Fruit fly (Drosophila melanogaster) whole organism, embryonic: ENCODE data around the gene ClpP.

Source experiments
- ATbp ChIP-seq: fragments of 200-800 bp; sonication (Bioruptor generic); optimal IDR thresholded peaks from 2 replicates; lab custom pipeline; 2017; ENCODE audit warnings: missing biosample characterization, mild to moderate bottlenecking, missing genetic modification characterization, missing genetic modification reagents
- Asciz ChIP-seq: fragments of 200-800 bp; sonication (Bioruptor generic); optimal IDR thresholded peaks from 2 replicates; lab custom pipeline; 2017; ENCODE audit warnings: missing biosample characterization, mild to moderate bottlenecking, missing genetic modification characterization, missing genetic modification reagents
- Atf3 ChIP-seq: fragments of 200-800 bp; sonication (Bioruptor generic); optimal IDR thresholded peaks from 3 replicates; lab custom pipeline; 2016; ENCODE audit warnings: missing biosample characterization, missing genetic modification characterization
- B-H2 ChIP-seq: fragments of 200-800 bp; sonication (Bioruptor generic); optimal IDR thresholded peaks from 2 replicates; lab custom pipeline; 2018; ENCODE audit warnings: missing biosample characterization, mild to moderate bottlenecking, missing genetic modification characterization
- CG11085 ChIP-seq: fragments of 200-800 bp; sonication (Bioruptor generic); IDR thresholded peaks from 2 replicates; pipeline ENCODE4 v1.3.6; 2022; ENCODE audit warnings: missing biosample characterization, missing genetic modification characterization
- CG12942 ChIP-seq: fragments of 200-800 bp; sonication (Bioruptor generic); optimal IDR thresholded peaks from 3 replicates; lab custom pipeline; 2016; ENCODE audit warnings: missing biosample characterization, missing genetic modification characterization
- CG14710 ChIP-seq: fragments of 200-800 bp; sonication (Bioruptor generic); optimal IDR thresholded peaks from 3 replicates; lab custom pipeline; 2019; ENCODE audit warnings: missing biosample characterization, mild to moderate bottlenecking, missing genetic modification characterization, moderate library complexity
- CG15479 ChIP-seq: fragments of 200-800 bp; sonication (Bioruptor generic); optimal IDR thresholded peaks from 3 replicates; lab custom pipeline; 2019; ENCODE audit warnings: missing biosample characterization, mild to moderate bottlenecking, missing genetic modification characterization, moderate library complexity
- CG17568 ChIP-seq: fragments of 200-800 bp; sonication (Bioruptor generic); optimal IDR thresholded peaks from 2 replicates; lab custom pipeline; 2018; ENCODE audit warnings: missing biosample characterization, mild to moderate bottlenecking, missing genetic modification characterization, moderate library complexity
- CG17829 ChIP-seq: fragments of 200-800 bp; optimal IDR thresholded peaks from 2 replicates; lab custom pipeline; 2019; ENCODE audit warnings: missing biosample characterization, mild to moderate bottlenecking, missing genetic modification characterization, moderate library complexity
- CG18764 ChIP-seq: fragments of 200-800 bp; sonication (Bioruptor generic); optimal IDR thresholded peaks from 3 replicates; lab custom pipeline; 2016; ENCODE audit warnings: missing biosample characterization, missing genetic modification characterization
- CG2120 ChIP-seq: fragments of 200-800 bp; sonication (Bioruptor generic); optimal IDR thresholded peaks from 3 replicates; lab custom pipeline; 2016; ENCODE audit warnings: missing biosample characterization, missing genetic modification characterization
- CG2129 ChIP-seq: fragments of 200-800 bp; sonication (Bioruptor generic); IDR thresholded peaks from 2 replicates; pipeline ENCODE4 v1.3.6; 2022; ENCODE audit warnings: missing biosample characterization, missing genetic modification characterization; ENCODE audit not compliant: partially characterized antibody
- CG2678 ChIP-seq: fragments of 200-800 bp; sonication (Bioruptor generic); optimal IDR thresholded peaks from 3 replicates; lab custom pipeline; 2019; ENCODE audit warnings: missing biosample characterization, mild to moderate bottlenecking, missing genetic modification characterization, moderate library complexity
- CG3163 ChIP-seq: fragments of 200-800 bp; sonication (Bioruptor generic); optimal IDR thresholded peaks from 3 replicates; lab custom pipeline; 2016; ENCODE audit warnings: missing biosample characterization, missing genetic modification characterization
- CG3281 ChIP-seq: fragments of 200-800 bp; sonication (Bioruptor generic); optimal IDR thresholded peaks from 3 replicates; lab custom pipeline; 2017; ENCODE audit warnings: missing biosample characterization, mild to moderate bottlenecking, missing genetic modification characterization
- CG7271 ChIP-seq: fragments of 200-800 bp; sonication (Bioruptor generic); optimal IDR thresholded peaks from 2 replicates; lab custom pipeline; 2018; ENCODE audit warnings: missing biosample characterization, mild to moderate bottlenecking, missing genetic modification characterization, moderate library complexity
- CG7357 ChIP-seq: fragments of 200-800 bp; sonication (Bioruptor generic); IDR thresholded peaks from 3 replicates; pipeline ENCODE4 v1.3.6; 2022; ENCODE audit warnings: missing biosample characterization, missing genetic modification characterization
- CG7839 ChIP-seq: fragments of 200-800 bp; sonication (Bioruptor generic); optimal IDR thresholded peaks from 3 replicates; lab custom pipeline; 2018; ENCODE audit warnings: missing biosample characterization, mild to moderate bottlenecking, missing genetic modification characterization, moderate library complexity
- CG9727 ChIP-seq: fragments of 200-800 bp; sonication (Bioruptor generic); optimal IDR thresholded peaks from 3 replicates; lab custom pipeline; 2017; ENCODE audit warnings: missing biosample characterization, mild to moderate bottlenecking, missing genetic modification characterization
- CoRest ChIP-seq: fragments of 200-800 bp; sonication (Bioruptor generic); optimal IDR thresholded peaks from 3 replicates; lab custom pipeline; 2018; ENCODE audit warnings: missing biosample characterization, mild to moderate bottlenecking, missing genetic modification characterization, moderate library complexity
- Dll ChIP-seq: fragments of 200-800 bp; sonication (Bioruptor generic); IDR thresholded peaks from 4 replicates; pipeline ENCODE4 v1.3.6; 2022; ENCODE audit warnings: missing biosample characterization, missing genetic modification characterization; ENCODE audit not compliant: partially characterized antibody
- H2.0 ChIP-seq: fragments of 200-800 bp; sonication (Bioruptor generic); IDR thresholded peaks from 2 replicates; pipeline ENCODE4 v1.3.6; 2022; ENCODE audit warnings: missing biosample characterization, missing genetic modification characterization
- Hmx ChIP-seq: fragments of 200-800 bp; sonication (Bioruptor generic); optimal IDR thresholded peaks from 2 replicates; lab custom pipeline; 2016; ENCODE audit warnings: missing biosample characterization, missing genetic modification characterization
- Mad ChIP-seq: fragments of 200-800 bp; sonication (Bioruptor generic); optimal IDR thresholded peaks from 2 replicates; lab custom pipeline; 2016; ENCODE audit warnings: missing biosample characterization, missing genetic modification characterization
- Optix ChIP-seq: fragments of 200-800 bp; sonication (Bioruptor generic); IDR thresholded peaks from 3 replicates; pipeline ENCODE4 v1.3.6; 2022; ENCODE audit warnings: missing biosample characterization, missing genetic modification characterization
- bigmax ChIP-seq: fragments of 200-800 bp; sonication (Bioruptor generic); optimal IDR thresholded peaks from 2 replicates; lab custom pipeline; 2018; ENCODE audit warnings: missing biosample characterization, mild to moderate bottlenecking, missing genetic modification characterization
- bowl ChIP-seq: fragments of 200-800 bp; sonication (Bioruptor generic); IDR thresholded peaks from 2 replicates; pipeline ENCODE4 v1.3.6; 2022; ENCODE audit warnings: missing biosample characterization, missing genetic modification characterization
- chm ChIP-seq: fragments of 200-800 bp; sonication (Bioruptor generic); IDR thresholded peaks from 2 replicates; pipeline ENCODE4 v1.3.6; 2022; ENCODE audit warnings: missing biosample characterization, missing genetic modification characterization
- croc ChIP-seq: fragments of 200-800 bp; sonication (Bioruptor generic); conservative IDR thresholded peaks from 3 replicates; pipeline ENCODE4 v1.3.6; 2022; ENCODE audit warnings: missing biosample characterization, missing genetic modification characterization
- dimm ChIP-seq: fragments of 200-800 bp; sonication (Bioruptor generic); IDR thresholded peaks from 2 replicates; pipeline ENCODE4 v1.3.6; 2022; ENCODE audit warnings: missing biosample characterization, missing genetic modification characterization
- disco-r ChIP-seq: fragments of 200-800 bp; sonication (Bioruptor generic); optimal IDR thresholded peaks from 2 replicates; lab custom pipeline; 2016; ENCODE audit warnings: missing biosample characterization, missing genetic modification characterization
- dpn ChIP-seq, 2 experiments: fragments of 200-800 bp; sonication (Bioruptor generic); optimal IDR thresholded peaks; 3 replicates each; lab custom pipeline; 2016; ENCODE audit warnings: missing biosample characterization in 2 of 2, missing genetic modification characterization in 2 of 2
- fd3F ChIP-seq: fragments of 200-800 bp; sonication (Bioruptor generic); optimal IDR thresholded peaks from 2 replicates; lab custom pipeline; 2018; ENCODE audit warnings: missing biosample characterization, mild to moderate bottlenecking, missing genetic modification characterization, moderate library complexity
- fd96Cb ChIP-seq: fragments of 200-800 bp; sonication (Bioruptor generic); optimal IDR thresholded peaks from 2 replicates; lab custom pipeline; 2018; ENCODE audit warnings: missing biosample characterization, mild to moderate bottlenecking, missing genetic modification characterization, moderate library complexity
- grau ChIP-seq: fragments of 200-800 bp; optimal IDR thresholded peaks from 3 replicates; lab custom pipeline; 2019; ENCODE audit warnings: missing biosample characterization, mild to moderate bottlenecking, missing genetic modification characterization, moderate library complexity
- p53 ChIP-seq: fragments of 200-800 bp; sonication (Bioruptor generic); optimal IDR thresholded peaks from 2 replicates; lab custom pipeline; 2016; ENCODE audit warnings: missing biosample characterization, missing genetic modification characterization
- pan ChIP-seq, 4 experiments: fragments of >200 bp in 3 of 4; fragments of 200-800 bp in 1 of 4; sonication (Bioruptor generic) in 1 of 4; optimal IDR thresholded peaks in 3 of 4; IDR thresholded peaks in 1 of 4; 2 replicates each; pipeline versions ENCODE4 v1.3.6 to Lab custom; 2017 to 2022; ENCODE audit warnings: missing biosample characterization in 2 of 4, missing genetic modification characterization in 2 of 4, mixed read lengths in 1 of 4
- psq ChIP-seq: fragments of 200-800 bp; sonication (Bioruptor generic); optimal IDR thresholded peaks from 2 replicates; lab custom pipeline; 2017; ENCODE audit warnings: missing biosample characterization, missing genetic modification characterization
- ranshi ChIP-seq: fragments of 200-800 bp; sonication (Bioruptor generic); IDR thresholded peaks from 2 replicates; pipeline ENCODE4 v1.3.6; 2022; ENCODE audit warnings: missing biosample characterization, missing genetic modification characterization
- sens ChIP-seq: fragments of 200-800 bp; sonication (Bioruptor generic); peaks from one replicate; lab custom pipeline; 2016; ENCODE audit warnings: missing biosample characterization, missing genetic modification characterization
- slbo ChIP-seq: fragments of 200-800 bp; sonication (Bioruptor generic); IDR thresholded peaks from 2 replicates; pipeline ENCODE4 v1.3.6; 2022; ENCODE audit warnings: missing biosample characterization, missing genetic modification characterization
- sna ChIP-seq: fragments of 200-800 bp; sonication (Bioruptor generic); IDR thresholded peaks from 2 replicates; pipeline ENCODE4 v1.3.6; 2022; ENCODE audit warnings: missing biosample characterization, missing genetic modification characterization; ENCODE audit not compliant: partially characterized antibody
- tap ChIP-seq: fragments of 200-800 bp; optimal IDR thresholded peaks from 3 replicates; lab custom pipeline; 2019; ENCODE audit warnings: missing biosample characterization, mild to moderate bottlenecking, missing genetic modification characterization, moderate library complexity
- ttk ChIP-seq: fragments of 200-800 bp; sonication (Bioruptor generic); IDR thresholded peaks from 2 replicates; pipeline ENCODE4 v2.1.2; 2022; ENCODE audit warnings: missing biosample characterization, missing genetic modification characterization
- usp ChIP-seq: fragments of >200 bp; optimal IDR thresholded peaks from 2 replicates; lab custom pipeline; 2017; ENCODE audit warnings: missing biosample characterization, missing genetic modification characterization
- wor ChIP-seq: fragments of 200-800 bp; sonication (Bioruptor generic); IDR thresholded peaks from 2 replicates; pipeline ENCODE4 v1.3.6; 2022; ENCODE audit warnings: missing biosample characterization, missing genetic modification characterization
- zfh1 ChIP-seq: fragments of 200-800 bp; sonication (Bioruptor generic); IDR thresholded peaks from 3 replicates; pipeline ENCODE4 v1.3.6; 2022; ENCODE audit warnings: missing biosample characterization, missing genetic modification characterization

ClpP gene

DNA sequence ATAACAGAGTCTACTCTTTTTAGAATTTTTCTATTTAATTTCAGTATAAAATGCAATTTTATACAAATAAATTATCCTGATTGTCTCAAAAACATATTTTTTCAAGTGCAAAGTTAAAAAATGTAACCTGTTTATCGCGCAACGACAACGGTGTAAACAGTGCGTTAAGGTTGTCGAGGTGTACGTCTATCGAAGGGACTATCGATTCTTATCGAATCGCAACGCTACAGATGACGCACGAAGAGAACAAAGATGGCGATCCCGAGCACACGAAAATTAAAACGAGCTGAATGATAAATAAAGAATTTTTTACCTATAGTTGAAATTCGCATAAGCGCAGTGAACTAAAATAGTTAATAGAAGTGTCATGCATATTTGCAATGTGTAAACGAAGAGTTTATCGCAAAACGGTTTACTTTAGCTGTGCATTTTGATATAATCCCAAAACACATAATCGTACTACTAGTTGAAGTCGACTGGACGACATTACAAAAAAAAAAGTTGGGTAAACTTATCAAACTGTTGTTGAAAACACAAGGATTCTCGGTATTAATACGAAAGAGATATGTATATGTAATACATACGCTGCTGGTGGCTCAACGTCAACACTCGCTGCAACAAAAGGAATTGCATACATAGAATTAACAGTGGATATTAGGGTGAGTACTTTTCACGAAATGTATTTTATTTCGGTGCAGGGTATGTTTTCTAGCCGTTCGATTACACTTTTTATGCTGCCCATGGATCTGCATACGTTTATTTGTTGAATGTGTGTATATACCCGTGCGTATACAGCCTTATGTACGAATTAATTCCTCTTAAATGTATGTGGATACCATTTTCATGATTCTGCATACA is 31.5 kb downstream of the ClpP start, which contains the start of gene da (continued):
- TF ChIP-seq CG7271 (peak; percentile 3), sens (GFP tag; lab: Kevin White, UChicago) (peak; percentile 94), CG15479 (GFP tag; lab: Kevin White, UChicago) (peak; percentile 81), CG7839 (tag; lab: Kevin White, UChicago) (peak; percentile 61), ranshi (GFP tag; lab: Robert Waterston, UW) (0 out of 2 replicates have a peak, but pooled peaks have one; percentile 17), bigmax (peak; percentile 32), CG18764 (GFP tag; lab: Kevin White, UChicago) (peak; percentile 33), dpn (GFP tag; optimal IDR thresholded peaks at IDR 0.05; lab: Kevin White, UChicago) (peak; percentile 63 to 69), CG7357 (peak; percentile 97), slbo (GFP tag; lab: Robert Waterston, UW) (peak; percentile 74), H2.0 (GFP tag; lab: Robert Waterston, UW) (peak; percentile 60), pan (optimal IDR thresholded peaks at IDR 0.05; lab: Kevin White, UChicago) (no peak), pan (GFP tag; optimal IDR thresholded peaks at IDR 0.05 in 1 of 2, IDR thresholded peaks at IDR 0.05 in 1 of 2) (peak in 1 of 2 experiments; percentile 61), p53 (GFP tag; lab: Kevin White, UChicago) (peak; percentile 12), CG14710 (tag; lab: Kevin White, UChicago) (peak; percentile 74), CG9727 (GFP tag; lab: Kevin White, UChicago) (peak; percentile 40), wor (GFP tag; lab: Robert Waterston, UW) (no peak), sna (GFP tag; lab: Robert Waterston, UW) (no peak), tap (peak; percentile 60), B-H2 (GFP tag; lab: Kevin White, UChicago) (peak; percentile 54), ATbp (GFP tag; lab: Kevin White, UChicago) (no peak), CoRest (tag; lab: Kevin White, UChicago) (peak; percentile 73), dimm (GFP tag; lab: Robert Waterston, UW) (no peak), CG2129 (GFP tag; lab: Robert Waterston, UW) (no peak), CG11085 (GFP tag; lab: Robert Waterston, UW) (no peak), croc (GFP tag; lab: Robert Waterston, UW) (no peak), CG3163 (GFP tag; lab: Kevin White, UChicago) (no peak), grau (tag; lab: Kevin White, UChicago) (peak; percentile 69), CG3281 (GFP tag; lab: Kevin White, UChicago) (peak; percentile 10), CG17829 (peak; percentile 76), bowl (no peak), Atf3 (peak; percentile 72), fd96Cb (tag; lab: Kevin White, UChicago) (peak; percentile 64), CG12942 (peak; percentile 22), Dll (GFP tag; lab: Robert Waterston, UW) (peak; percentile 46; the same call in 2 of the 4 replicates), ttk (GFP tag; lab: Robert Waterston, UW) (0 out of 2 replicates have a peak, but pooled peaks have one; percentile 19), CG2120 (peak; percentile 79), disco-r (GFP tag; lab: Kevin White, UChicago) (no peak), zfh1 (GFP tag; lab: Robert Waterston, UW) (peak; percentile 40; the same call in 1 of the 3 replicates), Hmx (peak; percentile 49), psq (GFP tag; lab: Kevin White, UChicago) (no peak), Optix (GFP tag; lab: Robert Waterston, UW) (no peak), CG17568 (GFP tag; lab: Kevin White, UChicago) (peak; percentile 24), chm (GFP tag; lab: Robert Waterston, UW) (peak; percentile 55), CG2678 (tag; lab: Kevin White, UChicago) (peak; percentile 63), Mad (peak; percentile 39), usp (GFP tag; lab: Kevin White, UChicago) (no peak), fd3F (GFP tag; lab: Kevin White, UChicago) (peak; percentile 35), Asciz (peak; percentile 23)
